Fruit fly (Drosophila melanogaster) whole organism: ENCODE results near the gene CG32453.
"Not testable (repeated sequence)": the region's sequence is repeated elsewhere in the genome, so short reads cannot be mapped to it uniquely, and the experiment has no call there.

ENCODE experiments used
- CG8478 ChIP-seq: fragments of >200 bp; optimal IDR thresholded peaks from 2 replicates; lab custom pipeline; 2018; ENCODE audit warnings: inconsistent platforms
- Dll ChIP-seq: fragments of >200 bp; optimal IDR thresholded peaks from 2 replicates; lab custom pipeline; 2017
- EcR ChIP-seq, 2 experiments: fragments of >200 bp; optimal IDR thresholded peaks; 2 replicates each; lab custom pipeline; 2017; ENCODE audit warnings: missing biosample characterization in 2 of 2, missing genetic modification characterization in 2 of 2, missing genetic modification reagents in 2 of 2
- pan ChIP-seq: fragments of >200 bp; optimal IDR thresholded peaks from 2 replicates; lab custom pipeline; 2017
- psq ChIP-seq: fragments of >200 bp; optimal IDR thresholded peaks from 2 replicates; lab custom pipeline; 2017
- usp ChIP-seq: fragments of >200 bp; optimal IDR thresholded peaks from 2 replicates; lab custom pipeline; 2017; ENCODE audit warnings: missing biosample characterization, missing genetic modification characterization, mixed read lengths

DNA sequence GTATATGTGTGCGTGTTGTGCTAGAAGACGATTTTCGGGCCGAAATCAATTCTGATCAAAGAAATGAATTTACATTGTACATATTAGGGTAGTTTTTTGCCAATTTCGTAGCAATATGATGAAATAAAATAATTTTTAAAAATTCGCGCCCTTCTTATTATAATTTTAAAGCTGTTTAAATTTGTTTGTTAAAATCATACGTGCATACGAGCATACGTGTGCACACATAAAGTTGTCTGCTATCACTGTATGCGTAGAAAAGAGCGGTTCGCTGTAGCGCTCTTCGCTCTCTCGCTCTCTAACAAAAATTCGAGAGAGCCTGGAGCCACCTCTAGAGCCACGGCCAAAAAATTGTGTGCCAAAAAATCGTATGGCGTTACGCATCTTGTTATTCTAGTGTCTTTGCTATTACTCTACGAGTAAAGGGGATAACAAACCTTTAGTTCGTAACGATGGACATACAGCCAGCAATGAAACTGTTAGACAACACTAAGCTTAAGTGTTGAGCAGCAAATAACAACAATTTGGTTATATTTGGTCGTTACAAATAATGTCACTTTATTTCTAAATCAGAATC lies 23.8 kb downstream of the CG32453 start, which contains the start of gene mael:
- not testable (repeated sequence) for TF ChIP-seq psq (lab: Kevin White, UChicago); Dll (lab: Kevin White, UChicago); pan (lab: Kevin White, UChicago); usp (GFP tag; lab: Kevin White, UChicago); CG8478 (lab: Kevin White, UChicago); EcR (GFP tag; optimal IDR thresholded peaks at IDR 0.05; lab: Kevin White, UChicago)
